Worm (Caenorhabditis elegans) whole organism, young adult: ENCODE results near the gene K03B8.14.

Experiments
- B0035.1 ChIP-seq: sonication (generic microtip); optimal IDR thresholded peaks from 2 replicates; lab custom pipeline; 2016; ENCODE audit warnings: missing genetic modification characterization, mild to moderate bottlenecking, missing compliant biosample characterization, missing genotype, missing genetic modification reagents
- C06A6.2 ChIP-seq: fragments of 200-800 bp; sonication (Bioruptor generic); conservative IDR thresholded peaks from 2 replicates; pipeline ENCODE4 v1.3.6; 2022; ENCODE audit warnings: missing genetic modification characterization, missing compliant biosample characterization
- C17E4.6 ChIP-seq: fragments of 200-800 bp; sonication (Bioruptor generic); IDR thresholded peaks from 2 replicates; pipeline ENCODE4 v1.3.6; 2022; ENCODE audit warnings: missing genetic modification reagents, missing genetic modification characterization, missing compliant biosample characterization
- F33H1.4 ChIP-seq: fragments of 200-800 bp; sonication (Bioruptor generic); IDR thresholded peaks from 2 replicates; pipeline ENCODE4 v1.3.6; 2022; ENCODE audit warnings: missing genetic modification reagents, missing genetic modification characterization, missing compliant biosample characterization
- F49E8.2 ChIP-seq: sonication (generic microtip); optimal IDR thresholded peaks from 3 replicates; lab custom pipeline; 2017; ENCODE audit warnings: missing genetic modification characterization, mild to moderate bottlenecking, missing compliant biosample characterization, antibody characterized with exemption, moderate library complexity; ENCODE audit not compliant: insufficient read depth
- ZK185.1 ChIP-seq: sonication (generic microtip); optimal IDR thresholded peaks from 2 replicates; lab custom pipeline; 2016; ENCODE audit warnings: mild to moderate bottlenecking, missing genetic modification characterization, missing compliant biosample characterization; ENCODE audit not compliant: poor library complexity, severe bottlenecking
- aptf-2 ChIP-seq: fragments of 200-800 bp; sonication (Bioruptor generic); conservative IDR thresholded peaks from 2 replicates; pipeline ENCODE4 v1.3.6; 2022; ENCODE audit warnings: missing genetic modification reagents, missing genetic modification characterization, missing compliant biosample characterization
- aptf-3 ChIP-seq: fragments of 200-800 bp; sonication (Bioruptor generic); IDR thresholded peaks from 2 replicates; pipeline ENCODE4 v1.3.6; 2022; ENCODE audit warnings: missing genetic modification characterization, missing compliant biosample characterization
- athp-1 ChIP-seq: sonication (generic microtip); optimal IDR thresholded peaks from 2 replicates; lab custom pipeline; 2017; ENCODE audit warnings: mild to moderate bottlenecking, missing genetic modification characterization, missing compliant biosample characterization
- attf-3 ChIP-seq: fragments of 200-800 bp; sonication (Bioruptor generic); conservative IDR thresholded peaks from 2 replicates; pipeline ENCODE4 v1.3.6; 2022; ENCODE audit warnings: missing genetic modification reagents, missing genetic modification characterization, missing compliant biosample characterization
- ccch-3 ChIP-seq: fragments of 200-800 bp; sonication (Bioruptor generic); optimal IDR thresholded peaks from 2 replicates; lab custom pipeline; 2018; ENCODE audit warnings: mild to moderate bottlenecking, missing genetic modification characterization, missing compliant biosample characterization
- ceh-27 ChIP-seq: fragments of 200-800 bp; sonication (Bioruptor generic); optimal IDR thresholded peaks from 2 replicates; lab custom pipeline; 2018; ENCODE audit warnings: mild to moderate bottlenecking, missing genetic modification characterization, moderate library complexity, missing compliant biosample characterization
- ceh-58 ChIP-seq: fragments of 200-800 bp; sonication (Bioruptor generic); IDR thresholded peaks from 2 replicates; pipeline ENCODE4 v1.3.6; 2022; ENCODE audit warnings: missing genetic modification characterization, missing compliant biosample characterization
- dox-1 ChIP-seq: fragments of 200-800 bp; sonication (Bioruptor generic); IDR thresholded peaks from 2 replicates; pipeline ENCODE4 v1.3.6; 2022; ENCODE audit warnings: missing genetic modification reagents, missing genetic modification characterization, missing compliant biosample characterization
- egl-18 ChIP-seq: fragments of 200-800 bp; sonication (Bioruptor generic); IDR thresholded peaks from 2 replicates; pipeline ENCODE4 v1.3.6; 2022; ENCODE audit warnings: missing genetic modification reagents, missing genetic modification characterization, missing compliant biosample characterization
- fkh-3 ChIP-seq: sonication (generic microtip); optimal IDR thresholded peaks from 2 replicates; lab custom pipeline; 2016; ENCODE audit warnings: mild to moderate bottlenecking, missing genetic modification characterization, missing compliant biosample characterization
- hmg-1.2 ChIP-seq: fragments of 200-800 bp; sonication (Bioruptor generic); IDR thresholded peaks from 2 replicates; pipeline ENCODE4 v1.3.6; 2022; ENCODE audit warnings: missing genetic modification reagents, missing genetic modification characterization, missing compliant biosample characterization
- hrde-1 ChIP-seq: sonication (generic microtip); optimal IDR thresholded peaks from 2 replicates; lab custom pipeline; 2016; ENCODE audit warnings: missing genetic modification characterization, mild to moderate bottlenecking, missing compliant biosample characterization, moderate library complexity, missing genotype, missing genetic modification reagents, borderline replicate concordance
- lir-1 ChIP-seq: fragments of 200-800 bp; sonication (Bioruptor generic); conservative IDR thresholded peaks from 2 replicates; pipeline ENCODE4 v1.3.6; 2022; ENCODE audit warnings: missing genetic modification reagents, missing genetic modification characterization, missing compliant biosample characterization
- madf-6 ChIP-seq: fragments of 200-800 bp; sonication (Bioruptor generic); IDR thresholded peaks from 2 replicates; pipeline ENCODE4 v1.3.6; 2022; ENCODE audit warnings: missing genetic modification reagents, missing genetic modification characterization, missing compliant biosample characterization
- madf-8 ChIP-seq: fragments of 200-800 bp; sonication (Bioruptor generic); conservative IDR thresholded peaks from 2 replicates; pipeline ENCODE4 v1.3.6; 2022; ENCODE audit warnings: missing genetic modification reagents, missing genetic modification characterization, missing compliant biosample characterization
- nfya-1 ChIP-seq: sonication (generic microtip); optimal IDR thresholded peaks from 2 replicates; lab custom pipeline; 2017; ENCODE audit warnings: antibody characterized with exemption, missing compliant biosample characterization, missing genetic modification characterization, borderline replicate concordance; ENCODE audit not compliant: insufficient read depth
- nfyb-1 ChIP-seq: fragments of 200-800 bp; sonication (Bioruptor generic); IDR thresholded peaks from 2 replicates; pipeline ENCODE4 v1.3.6; 2022; ENCODE audit warnings: missing genetic modification reagents, missing genetic modification characterization, missing compliant biosample characterization
- rcor-1 ChIP-seq: fragments of 200-800 bp; sonication (Bioruptor generic); IDR thresholded peaks from 2 replicates; pipeline ENCODE4 v1.3.6; 2022; ENCODE audit warnings: missing genetic modification reagents, missing genetic modification characterization, missing compliant biosample characterization
- somi-1 ChIP-seq: fragments of 200-800 bp; sonication (Bioruptor generic); optimal IDR thresholded peaks from 2 replicates; lab custom pipeline; 2018; ENCODE audit warnings: mild to moderate bottlenecking, missing genetic modification characterization, missing compliant biosample characterization
- sptf-2 ChIP-seq: fragments of 200-800 bp; sonication (Bioruptor generic); optimal IDR thresholded peaks from 2 replicates; lab custom pipeline; 2018; ENCODE audit warnings: mild to moderate bottlenecking, missing genetic modification characterization, missing compliant biosample characterization
- unc-130 ChIP-seq: sonication (generic microtip); optimal IDR thresholded peaks from 2 replicates; lab custom pipeline; 2016; ENCODE audit warnings: missing genetic modification reagents, missing genetic modification characterization, missing compliant biosample characterization
- zfh-2 ChIP-seq: fragments of 200-800 bp; sonication (Bioruptor generic); conservative IDR thresholded peaks from 2 replicates; pipeline ENCODE4 v1.3.6; 2022; ENCODE audit warnings: missing genetic modification reagents, missing genetic modification characterization, missing compliant biosample characterization
- ztf-28 ChIP-seq: fragments of 200-800 bp; sonication (Bioruptor generic); IDR thresholded peaks from 2 replicates; pipeline ENCODE4 v1.3.6; 2022; ENCODE audit warnings: missing genetic modification reagents, missing genetic modification characterization, missing compliant biosample characterization

K03B8.14 gene

ce11 chrV:11436407-11436806 is 46.1 kb downstream of the K03B8.14 start:
- TF ChIP-seq rcor-1 (no peak), fkh-3 (tag; lab: Kevin White, UChicago) (no peak), F33H1.4 (no peak), ZK185.1 (no peak), ccch-3 (no peak), C17E4.6 (GFP tag; lab: Robert Waterston, UW) (no peak), aptf-3 (GFP tag; lab: Robert Waterston, UW) (no peak), zfh-2 (GFP tag; lab: Robert Waterston, UW) (no peak), unc-130 (GFP tag; lab: Kevin White, UChicago) (no peak), attf-3 (GFP tag; lab: Robert Waterston, UW) (no peak)
- TF ChIP-seq, all 124 proteins: peak for 0

ce11 chrV:11438464-11438863 is 48.2 kb downstream of the K03B8.14 start, which contains the start of gene dmsr-1:
TSS of gene dmsr-1 (plus strand) at chrV:11438764.
- no peak for TF ChIP-seq sptf-2 (GFP tag; lab: Kevin White, UChicago)
- TF ChIP-seq ztf-28 (GFP tag; lab: Robert Waterston, UW): no peak
- no peak for TF ChIP-seq somi-1 (GFP tag; lab: Kevin White, UChicago)
- TF ChIP-seq ceh-27 (GFP tag; lab: Kevin White, UChicago): no peak
- no peak for TF ChIP-seq F49E8.2
- no peak for TF ChIP-seq dox-1
- no peak for TF ChIP-seq athp-1 (tag; lab: Kevin White, UChicago)
- TF ChIP-seq nfya-1: no peak
- TF ChIP-seq attf-3 (GFP tag; lab: Robert Waterston, UW): no peak
- no peak for TF ChIP-seq madf-6 (GFP tag; lab: Robert Waterston, UW)
- TF ChIP-seq ceh-58 (GFP tag; lab: Robert Waterston, UW): no peak
- TF ChIP-seq hrde-1: no peak
- TF ChIP-seq B0035.1 (tag; lab: Kevin White, UChicago): no peak
- TF ChIP-seq egl-18: no peak
- no peak for TF ChIP-seq madf-8 (GFP tag; lab: Robert Waterston, UW)
- no peak for TF ChIP-seq C06A6.2 (GFP tag; lab: Robert Waterston, UW)

- TF ChIP-seq nfyb-1 (GFP tag; lab: Robert Waterston, UW) (no peak), aptf-2 (GFP tag; lab: Robert Waterston, UW) (no peak), hmg-1.2 (GFP tag; lab: Robert Waterston, UW) (no peak), lir-1 (GFP tag; lab: Robert Waterston, UW) (no peak)
- TF ChIP-seq, all 124 proteins: peak for 0
Measured at ce11 chrV:11439202-11439601, 48.9 kb downstream of the K03B8.14 start.
